Worm (Caenorhabditis elegans): Measurements from ENCODE around the gene F18C5.10.

DNA sequence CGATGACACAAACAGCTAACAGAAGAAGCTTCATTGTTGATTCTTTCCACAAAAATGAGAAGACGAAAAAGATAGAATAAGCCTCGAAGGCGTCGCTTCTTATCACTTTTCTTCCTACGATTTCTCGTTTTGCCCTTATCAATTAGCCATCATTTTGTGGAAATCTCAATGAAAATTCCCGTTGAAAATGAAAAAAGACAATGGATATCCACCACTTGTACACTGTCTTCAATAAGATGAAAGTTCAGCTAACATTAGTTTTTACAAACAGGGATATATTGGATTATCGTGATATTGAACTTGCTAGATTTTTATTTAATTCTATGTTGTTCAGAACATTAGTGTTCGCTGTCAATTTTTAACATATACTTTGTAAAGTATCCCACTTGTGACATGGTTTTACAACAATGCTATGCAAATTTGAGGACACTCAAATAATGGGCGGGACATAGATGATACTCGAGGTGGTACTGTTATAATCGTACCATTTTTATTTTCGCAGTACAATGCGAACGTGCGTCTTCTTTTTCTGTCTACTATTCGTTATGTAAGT, 5.5 kb upstream of the F18C5.10 start, which contains the start of the genes F18C5.5 and F18C5.9:
- TF ChIP-seq blmp-1 (tag; optimal IDR thresholded peaks at IDR 0.05) = peak; percentile 58
- TF ChIP-seq tbx-2 (tag; optimal IDR thresholded peaks at IDR 0.05) = no peak
- TF ChIP-seq efl-1 (optimal IDR thresholded peaks at IDR 0.05) = no peak
- no peak for TF ChIP-seq efl-1 (GFP tag; optimal IDR thresholded peaks at IDR 0.05 in 1 of 2)
- TF ChIP-seq unc-98 (GFP tag; IDR thresholded peaks at IDR 0.05) = no peak
- TF ChIP-seq nhr-76 (tag; optimal IDR thresholded peaks at IDR 0.05) = no peak
- no peak for TF ChIP-seq lin-13 (GFP tag; optimal IDR thresholded peaks at IDR 0.05)
- no peak for TF ChIP-seq pax-3 (tag; optimal IDR thresholded peaks at IDR 0.05)
- TF ChIP-seq lin-15B (tag; optimal IDR thresholded peaks at IDR 0.05) = no peak
- no peak for TF ChIP-seq nhr-90 (tag; optimal IDR thresholded peaks at IDR 0.05; ENCODE audit: poor library complexity)
- TF ChIP-seq fkh-4 (tag; optimal IDR thresholded peaks at IDR 0.05; ENCODE audit: borderline replicate concordance) = no peak
- no peak for TF ChIP-seq unc-62 (GFP tag; optimal IDR thresholded peaks at IDR 0.05)
